Fruit fly (Drosophila melanogaster) whole organism, prepupa: ENCODE measurements around the gene dnc.

Source experiments
- Blimp-1 ChIP-seq: fragments of 200-800 bp; sonication (Bioruptor generic); optimal IDR thresholded peaks from 3 replicates; lab custom pipeline; 2017; ENCODE audit warnings: missing biosample characterization, missing genetic modification characterization, mild to moderate bottlenecking, moderate library complexity, missing genetic modification reagents
- CG10669 ChIP-seq: fragments of 200-800 bp; sonication (Bioruptor generic); optimal IDR thresholded peaks from 3 replicates; lab custom pipeline; 2018; ENCODE audit warnings: missing biosample characterization, mild to moderate bottlenecking, missing genetic modification characterization, moderate library complexity
- CG11294 ChIP-seq: fragments of 200-800 bp; sonication (Bioruptor generic); IDR thresholded peaks from 2 replicates; pipeline ENCODE4 v1.3.6; 2022; ENCODE audit warnings: missing biosample characterization, missing genetic modification characterization
- CG11762 ChIP-seq: fragments of 200-800 bp; sonication (Bioruptor generic); optimal IDR thresholded peaks from 3 replicates; lab custom pipeline; 2016; ENCODE audit warnings: missing biosample characterization, missing genetic modification characterization; ENCODE audit not compliant: insufficient read depth
- CG11902 ChIP-seq: fragments of 200-800 bp; sonication (Bioruptor generic); optimal IDR thresholded peaks from 3 replicates; lab custom pipeline; 2016; ENCODE audit warnings: missing biosample characterization, missing genetic modification characterization
- CG15336 ChIP-seq: fragments of 200-800 bp; sonication (Bioruptor generic); IDR thresholded peaks from 2 replicates; pipeline ENCODE4 v1.3.6; 2022; ENCODE audit warnings: missing biosample characterization, missing genetic modification characterization
- CG1621 ChIP-seq: fragments of 200-800 bp; sonication (Bioruptor generic); optimal IDR thresholded peaks from 3 replicates; lab custom pipeline; 2018; ENCODE audit warnings: missing biosample characterization, mild to moderate bottlenecking, missing genetic modification characterization
- CG3032 ChIP-seq: fragments of 200-800 bp; optimal IDR thresholded peaks from 2 replicates; lab custom pipeline; 2019; ENCODE audit warnings: missing biosample characterization, mild to moderate bottlenecking, missing genetic modification characterization, moderate library complexity
- CG31627 ChIP-seq: fragments of 200-800 bp; sonication (Bioruptor generic); optimal IDR thresholded peaks from 3 replicates; lab custom pipeline; 2016; ENCODE audit warnings: missing biosample characterization, missing genetic modification characterization
- CG34406 ChIP-seq: fragments of 200-800 bp; sonication (Bioruptor generic); optimal IDR thresholded peaks from 3 replicates; lab custom pipeline; 2016; ENCODE audit warnings: missing biosample characterization, missing genetic modification characterization
- CG4318 ChIP-seq: fragments of 200-800 bp; sonication (Bioruptor generic); optimal IDR thresholded peaks from 3 replicates; lab custom pipeline; 2017; ENCODE audit warnings: missing biosample characterization, mild to moderate bottlenecking, missing genetic modification characterization
- CG6163 ChIP-seq: fragments of 200-800 bp; sonication (Bioruptor generic); IDR thresholded peaks from 3 replicates; pipeline ENCODE4 v1.3.6; 2022; ENCODE audit warnings: missing biosample characterization, missing genetic modification characterization
- CG6792 ChIP-seq: fragments of 200-800 bp; sonication (Bioruptor generic); optimal IDR thresholded peaks from 3 replicates; lab custom pipeline; 2016; ENCODE audit warnings: missing biosample characterization, missing genetic modification characterization
- CG6808 ChIP-seq: fragments of 200-800 bp; sonication (Bioruptor generic); optimal IDR thresholded peaks from 3 replicates; lab custom pipeline; 2017; ENCODE audit warnings: missing biosample characterization, missing genetic modification characterization, mild to moderate bottlenecking, moderate library complexity, missing genetic modification reagents
- CG6854 ChIP-seq: fragments of 200-800 bp; sonication (Bioruptor generic); optimal IDR thresholded peaks from 2 replicates; lab custom pipeline; 2017; ENCODE audit warnings: missing biosample characterization, mild to moderate bottlenecking, missing genetic modification characterization
- CG7368 ChIP-seq: fragments of 200-800 bp; sonication (Bioruptor generic); optimal IDR thresholded peaks from 3 replicates; lab custom pipeline; 2016; ENCODE audit warnings: missing biosample characterization, missing genetic modification characterization
- CG8119 ChIP-seq: fragments of 200-800 bp; sonication (Bioruptor generic); IDR thresholded peaks from 3 replicates; pipeline ENCODE4 v1.3.6; 2022; ENCODE audit warnings: missing biosample characterization, missing genetic modification characterization
- CG8319 ChIP-seq: fragments of 200-800 bp; sonication (Bioruptor generic); optimal IDR thresholded peaks from 3 replicates; lab custom pipeline; 2016; ENCODE audit warnings: missing biosample characterization, missing genetic modification characterization
- CG8632 ChIP-seq: fragments of 200-800 bp; sonication (Bioruptor generic); optimal IDR thresholded peaks from 3 replicates; lab custom pipeline; 2016; ENCODE audit warnings: missing biosample characterization, missing genetic modification characterization
- CG9139 ChIP-seq: fragments of 200-800 bp; sonication (Bioruptor generic); optimal IDR thresholded peaks from 3 replicates; lab custom pipeline; 2017; ENCODE audit warnings: missing biosample characterization, mild to moderate bottlenecking, missing genetic modification characterization
- Eip75B ChIP-seq: fragments of 200-800 bp; sonication (Bioruptor generic); optimal IDR thresholded peaks from 3 replicates; lab custom pipeline; 2016; ENCODE audit warnings: missing biosample characterization, missing genetic modification characterization
- Eip78C ChIP-seq: fragments of 200-800 bp; sonication (Bioruptor generic); peaks from one replicate; lab custom pipeline; 2016; ENCODE audit warnings: missing biosample characterization, missing genetic modification characterization
- Eip93F ChIP-seq: fragments of 200-800 bp; sonication (Bioruptor generic); optimal IDR thresholded peaks from 2 replicates; lab custom pipeline; 2016; ENCODE audit warnings: missing biosample characterization, mild to moderate bottlenecking, missing genetic modification characterization
- Ets21C ChIP-seq: fragments of 200-800 bp; sonication (Bioruptor generic); optimal IDR thresholded peaks from 3 replicates; lab custom pipeline; 2016; ENCODE audit warnings: missing biosample characterization, missing genetic modification characterization
- Gug ChIP-seq: fragments of 200-800 bp; sonication (Bioruptor generic); IDR thresholded peaks from 2 replicates; pipeline ENCODE4 v1.3.6; 2022; ENCODE audit warnings: missing biosample characterization, missing genetic modification characterization
- Hr38 ChIP-seq: sonication (Bioruptor generic); optimal IDR thresholded peaks from 2 replicates; lab custom pipeline; 2016; ENCODE audit warnings: missing biosample characterization, missing genetic modification characterization
- Hr39 ChIP-seq: fragments of 200-800 bp; sonication (Bioruptor generic); optimal IDR thresholded peaks from 2 replicates; lab custom pipeline; 2016; ENCODE audit warnings: missing biosample characterization, missing genetic modification characterization
- Hr4 ChIP-seq: fragments of 200-800 bp; sonication (Bioruptor generic); optimal IDR thresholded peaks from 3 replicates; lab custom pipeline; 2016; ENCODE audit warnings: missing biosample characterization, missing genetic modification characterization
- Lpt ChIP-seq: fragments of 200-800 bp; sonication (Bioruptor generic); optimal IDR thresholded peaks from 3 replicates; lab custom pipeline; 2016; ENCODE audit warnings: missing biosample characterization, missing genetic modification characterization
- Met ChIP-seq: fragments of 200-800 bp; sonication (Bioruptor generic); optimal IDR thresholded peaks from 3 replicates; lab custom pipeline; 2016; ENCODE audit warnings: missing biosample characterization, missing genetic modification characterization
- OdsH ChIP-seq: fragments of 200-800 bp; sonication (Bioruptor generic); optimal IDR thresholded peaks from 3 replicates; lab custom pipeline; 2016; ENCODE audit warnings: missing biosample characterization, missing genetic modification characterization
- Smox ChIP-seq: fragments of 200-800 bp; sonication (Bioruptor generic); optimal IDR thresholded peaks from 3 replicates; lab custom pipeline; 2016; ENCODE audit warnings: missing biosample characterization, missing genetic modification characterization
- Sox102F ChIP-seq: fragments of 200-800 bp; sonication (Bioruptor generic); optimal IDR thresholded peaks from 2 replicates; lab custom pipeline; 2016; ENCODE audit warnings: missing biosample characterization, mild to moderate bottlenecking, missing genetic modification characterization
- Sox14 ChIP-seq: fragments of 200-800 bp; sonication (Bioruptor generic); optimal IDR thresholded peaks from 3 replicates; lab custom pipeline; 2016; ENCODE audit warnings: missing biosample characterization, missing genetic modification characterization
- Sox15 ChIP-seq: fragments of 200-800 bp; sonication (Bioruptor generic); optimal IDR thresholded peaks from 3 replicates; lab custom pipeline; 2016; ENCODE audit warnings: missing biosample characterization, missing genetic modification characterization
- acj6 ChIP-seq: fragments of 200-800 bp; sonication (Bioruptor generic); optimal IDR thresholded peaks from 3 replicates; lab custom pipeline; 2016; ENCODE audit warnings: missing biosample characterization, missing genetic modification characterization
- cyc ChIP-seq: fragments of 200-800 bp; sonication (Bioruptor generic); optimal IDR thresholded peaks from 3 replicates; lab custom pipeline; 2016; ENCODE audit warnings: missing biosample characterization, missing genetic modification characterization
- dsx ChIP-seq: fragments of 200-800 bp; optimal IDR thresholded peaks from 3 replicates; lab custom pipeline; 2019; ENCODE audit warnings: missing biosample characterization, mild to moderate bottlenecking, missing genetic modification characterization, moderate library complexity; ENCODE audit not compliant: poor library complexity, severe bottlenecking
- eg ChIP-seq: fragments of 200-800 bp; sonication (Bioruptor generic); IDR thresholded peaks from 3 replicates; pipeline ENCODE4 v1.3.6; 2022; ENCODE audit warnings: missing biosample characterization, missing genetic modification characterization
- esn ChIP-seq: fragments of 200-800 bp; sonication (Bioruptor generic); optimal IDR thresholded peaks from 2 replicates; lab custom pipeline; 2016; ENCODE audit warnings: missing biosample characterization, mild to moderate bottlenecking, missing genetic modification characterization, moderate library complexity
- fkh ChIP-seq: fragments of 200-800 bp; sonication (Bioruptor generic); optimal IDR thresholded peaks from 3 replicates; lab custom pipeline; 2017; ENCODE audit warnings: missing biosample characterization, mild to moderate bottlenecking, missing genetic modification characterization, moderate library complexity
- lz ChIP-seq: fragments of 200-800 bp; sonication (Bioruptor generic); optimal IDR thresholded peaks from 3 replicates; lab custom pipeline; 2016; ENCODE audit warnings: missing biosample characterization, missing genetic modification characterization
- net ChIP-seq: fragments of 200-800 bp; sonication (Bioruptor generic); optimal IDR thresholded peaks from 3 replicates; lab custom pipeline; 2016; ENCODE audit warnings: missing biosample characterization, missing genetic modification characterization
- pdm3 ChIP-seq: fragments of 200-800 bp; sonication (Bioruptor generic); optimal IDR thresholded peaks from 3 replicates; lab custom pipeline; 2016; ENCODE audit warnings: missing biosample characterization, missing genetic modification characterization
- salr ChIP-seq, 2 experiments: fragments of 200-800 bp; sonication (Bioruptor generic); optimal IDR thresholded peaks; 3 replicates each; lab custom pipeline; 2016 to 2018; ENCODE audit warnings: missing biosample characterization in 2 of 2, missing genetic modification characterization in 2 of 2, mild to moderate bottlenecking in 1 of 2
- spab ChIP-seq: fragments of 200-800 bp; sonication (Bioruptor generic); optimal IDR thresholded peaks from 2 replicates; lab custom pipeline; 2017; ENCODE audit warnings: missing biosample characterization, mild to moderate bottlenecking, missing genetic modification characterization, missing genetic modification reagents
- ss ChIP-seq, 2 experiments: fragments of 200-800 bp; sonication (Bioruptor generic); optimal IDR thresholded peaks; 2 replicates in 1 of 2; 3 replicates in 1 of 2; lab custom pipeline; 2017 to 2018; ENCODE audit warnings: mild to moderate bottlenecking in 2 of 2, missing biosample characterization in 2 of 2, missing genetic modification characterization in 2 of 2, moderate library complexity in 1 of 2
- vri ChIP-seq: fragments of 200-800 bp; sonication (Bioruptor generic); optimal IDR thresholded peaks from 3 replicates; lab custom pipeline; 2016; ENCODE audit warnings: missing biosample characterization, mild to moderate bottlenecking, missing genetic modification characterization

dnc gene

dm6 chrX:3143235-3144030 lies 32.8 kb upstream of the dnc start (continued):
- peak; percentile 19 for TF ChIP-seq CG11762 (GFP tag; lab: Kevin White, UChicago)
- TF ChIP-seq CG3032: no peak
- TF ChIP-seq Sox14 (GFP tag; lab: Kevin White, UChicago): no peak
- TF ChIP-seq Smox: no peak
- peak; percentile 77 for TF ChIP-seq Eip78C (GFP tag; lab: Kevin White, UChicago)
- TF ChIP-seq Sox102F: no peak
- TF ChIP-seq Hr38 (GFP tag; lab: Kevin White, UChicago): no peak
- no peak for TF ChIP-seq dsx (GFP tag; lab: Kevin White, UChicago)
- no peak for TF ChIP-seq Eip75B (GFP tag; lab: Kevin White, UChicago)
- TF ChIP-seq vri (GFP tag; lab: Kevin White, UChicago): no peak
- TF ChIP-seq Ets21C: no peak
- TF ChIP-seq fkh (GFP tag; lab: Kevin White, UChicago): no peak
- no peak for TF ChIP-seq spab (GFP tag; lab: Kevin White, UChicago)
- no peak for TF ChIP-seq cyc
- TF ChIP-seq, all 60 proteins: peak for 22

- TF ChIP-seq ss (GFP tag; optimal IDR thresholded peaks at IDR 0.05; lab: Kevin White, UChicago): no peak
- peak; percentile 64 for TF ChIP-seq Hr4 (GFP tag; lab: Kevin White, UChicago)
- TF ChIP-seq Gug: no peak
- TF ChIP-seq CG8319 (GFP tag; lab: Kevin White, UChicago): peak; percentile 34
- peak; percentile 9 for TF ChIP-seq Ets21C
- peak; percentile 28 for TF ChIP-seq Blimp-1
- no peak for TF ChIP-seq CG9139 (GFP tag; lab: Kevin White, UChicago)
- TF ChIP-seq CG1621 (tag; lab: Kevin White, UChicago): no peak
- peak; percentile 11 for TF ChIP-seq acj6 (GFP tag; lab: Kevin White, UChicago)
- TF ChIP-seq Sox15 (GFP tag; lab: Kevin White, UChicago): no peak
- TF ChIP-seq CG8632 (GFP tag; lab: Kevin White, UChicago): peak; percentile 20
- TF ChIP-seq esn (GFP tag; lab: Kevin White, UChicago): peak; percentile 61
- TF ChIP-seq CG6854 (GFP tag; lab: Kevin White, UChicago): no peak
- peak; percentile 66 for TF ChIP-seq eg (GFP tag; lab: Robert Waterston, UW)
- TF ChIP-seq Eip93F (GFP tag; lab: Kevin White, UChicago): peak; percentile 40
- TF ChIP-seq Hr38 (GFP tag; lab: Kevin White, UChicago): no peak
- TF ChIP-seq Sox102F: peak; percentile 54
- peak; percentile 54 for TF ChIP-seq Eip75B (GFP tag; lab: Kevin White, UChicago)
- TF ChIP-seq cyc: peak; percentile 66
- TF ChIP-seq CG11294 (GFP tag; lab: Robert Waterston, UW): no peak
- no peak for TF ChIP-seq Lpt (GFP tag; lab: Kevin White, UChicago)
- peak; percentile 50 for TF ChIP-seq Hr39
- peak; percentile 2 for TF ChIP-seq CG6792
- no peak for TF ChIP-seq CG3032
- TF ChIP-seq CG31627 (GFP tag; lab: Kevin White, UChicago): peak; percentile 51
- no peak for TF ChIP-seq dsx (GFP tag; lab: Kevin White, UChicago)
- TF ChIP-seq Met (GFP tag; lab: Kevin White, UChicago): peak; percentile 74
- no peak for TF ChIP-seq CG10669
- TF ChIP-seq CG6163 (GFP tag; lab: Robert Waterston, UW): peak; percentile 77; the same call in 2 of the 3 replicates
- peak; percentile 32 for TF ChIP-seq pdm3
- TF ChIP-seq CG34406: peak; percentile 19
- no peak for TF ChIP-seq salr (GFP tag; optimal IDR thresholded peaks at IDR 0.05; lab: Kevin White, UChicago)
- TF ChIP-seq CG11902 (GFP tag; lab: Kevin White, UChicago): no peak
- TF ChIP-seq CG15336 (GFP tag; lab: Robert Waterston, UW): peak; percentile 40; the same call in 1 of the 2 replicates
- peak; percentile 82 for TF ChIP-seq Eip78C (GFP tag; lab: Kevin White, UChicago)
- no peak for TF ChIP-seq OdsH (GFP tag; lab: Kevin White, UChicago)
- no peak for TF ChIP-seq CG6808 (GFP tag; lab: Kevin White, UChicago)
- TF ChIP-seq CG8119 (GFP tag; lab: Robert Waterston, UW): no peak
- peak; percentile 48 for TF ChIP-seq lz (GFP tag; lab: Kevin White, UChicago)
- no peak for TF ChIP-seq CG4318
- TF ChIP-seq net (GFP tag; lab: Kevin White, UChicago): no peak
- peak; percentile 17 for TF ChIP-seq CG7368
Measured at dm6 chrX:3146995-3147394, 29.2 kb upstream of the dnc start.
